Worm (Caenorhabditis elegans) whole organism, L1 larva: ENCODE measurements around the gene T23B12.5.

Experiments used
- ama-1 ChIP-seq: fragments of 150-350 bp; optimal IDR thresholded peaks from 2 replicates; lab custom pipeline; 2014
- jun-1 ChIP-seq: fragments of 150-350 bp; optimal IDR thresholded peaks from 2 replicates; lab custom pipeline; 2014; ENCODE audit warnings: missing biosample characterization, missing genetic modification reagents, missing genetic modification characterization
- lin-39 ChIP-seq: fragments of 150-350 bp; optimal IDR thresholded peaks from 2 replicates; lab custom pipeline; 2014; ENCODE audit warnings: missing biosample characterization, missing genetic modification reagents, missing genetic modification characterization
- lir-3 ChIP-seq: sonication (generic microtip); optimal IDR thresholded peaks from 2 replicates; lab custom pipeline; 2016; ENCODE audit warnings: mild to moderate bottlenecking, missing genetic modification characterization, moderate library complexity, missing compliant biosample characterization; ENCODE audit not compliant: poor library complexity
- nhr-11 ChIP-seq: fragments of 150-350 bp; optimal IDR thresholded peaks from 2 replicates; lab custom pipeline; 2014; ENCODE audit warnings: missing biosample characterization, missing genetic modification characterization
- nhr-77 ChIP-seq: fragments of 150-350 bp; optimal IDR thresholded peaks from 2 replicates; lab custom pipeline; 2014; ENCODE audit warnings: missing biosample characterization, missing genetic modification characterization
- pag-3 ChIP-seq: sonication (generic microtip); optimal IDR thresholded peaks from 2 replicates; lab custom pipeline; 2017; ENCODE audit warnings: missing genetic modification characterization, mild to moderate bottlenecking, missing compliant biosample characterization, antibody characterized with exemption, borderline replicate concordance; ENCODE audit not compliant: insufficient read depth
- sox-4 ChIP-seq: sonication (generic microtip); optimal IDR thresholded peaks from 2 replicates; lab custom pipeline; 2016; ENCODE audit warnings: missing genetic modification characterization, missing compliant biosample characterization
- unc-130 ChIP-seq: fragments of 150-350 bp; optimal IDR thresholded peaks from 2 replicates; lab custom pipeline; 2017; ENCODE audit warnings: missing biosample characterization, missing genetic modification characterization, inconsistent platforms
- unc-62 ChIP-seq: fragments of 150-350 bp; optimal IDR thresholded peaks from 2 replicates; lab custom pipeline; 2014; ENCODE audit warnings: missing biosample characterization, missing genetic modification reagents, missing genetic modification characterization
- zag-1 ChIP-seq: fragments of 150-350 bp; optimal IDR thresholded peaks from 2 replicates; lab custom pipeline; 2014; ENCODE audit warnings: missing biosample characterization, missing genetic modification characterization
- ztf-11 ChIP-seq, 2 experiments: sonication (generic microtip); optimal IDR thresholded peaks; 2 replicates each; lab custom pipeline; 2016 to 2017; ENCODE audit warnings: missing genetic modification characterization in 2 of 2, missing biosample characterization in 1 of 2, missing compliant biosample characterization in 1 of 2

ce11 chrV:8481274-8481673 lies 33.4 kb upstream of the T23B12.5 start:
- TF ChIP-seq sox-4 (tag; lab: Kevin White, UChicago): no peak
- TF ChIP-seq lir-3: no peak
- TF ChIP-seq jun-1: no peak
- TF ChIP-seq pag-3 (tag; lab: Kevin White, UChicago): no peak
- no peak for TF ChIP-seq lin-39 (tag; lab: Kevin White, UChicago)
- no peak for TF ChIP-seq nhr-11 (tag; lab: Kevin White, UChicago)
- TF ChIP-seq ztf-11 (tag; optimal IDR thresholded peaks at IDR 0.05; lab: Kevin White, UChicago): no peak
- TF ChIP-seq unc-62 (GFP tag; lab: Kevin White, UChicago): no peak
- no peak for TF ChIP-seq unc-130
- TF ChIP-seq ama-1 (lab: Kevin White, UChicago): no peak
- TF ChIP-seq zag-1 (tag; lab: Kevin White, UChicago): no peak
- TF ChIP-seq nhr-77: no peak
